Worm (Caenorhabditis elegans) whole organism, dauer: ENCODE results near the gene F02C9.2.

Source experiments
- unc-62 ChIP-seq: sonication (generic microtip); optimal IDR thresholded peaks from 2 replicates; lab custom pipeline; 2017; ENCODE audit warnings: missing biosample characterization, missing genetic modification reagents, missing genetic modification characterization

F02C9.2 gene

DNA sequence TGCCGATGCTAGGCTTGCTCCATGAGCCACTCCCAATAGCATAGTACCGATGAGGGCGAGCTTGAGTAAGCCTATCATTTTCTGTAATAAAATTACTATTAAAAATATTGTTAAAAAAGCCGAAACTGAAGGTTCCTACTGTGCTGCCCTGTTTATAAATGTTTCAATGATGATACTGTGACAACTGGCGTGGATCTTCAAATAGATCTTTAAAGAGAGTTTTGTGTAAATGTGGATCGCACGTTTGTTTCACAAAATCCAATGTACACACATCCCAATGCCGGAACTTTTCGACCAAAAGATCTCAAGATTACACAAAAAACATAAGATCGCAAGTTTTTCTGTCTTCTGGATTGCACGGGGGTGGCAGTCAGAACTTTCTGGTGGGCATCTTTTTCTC, 31.9 kb downstream of the F02C9.2 start, which contains the start of gene C36C5.14:
Gene C36C5.14, minus strand, starts transcription at position 101 of the 400 bp plus-strand sequence.
- TF ChIP-seq unc-62 = no peak

DNA sequence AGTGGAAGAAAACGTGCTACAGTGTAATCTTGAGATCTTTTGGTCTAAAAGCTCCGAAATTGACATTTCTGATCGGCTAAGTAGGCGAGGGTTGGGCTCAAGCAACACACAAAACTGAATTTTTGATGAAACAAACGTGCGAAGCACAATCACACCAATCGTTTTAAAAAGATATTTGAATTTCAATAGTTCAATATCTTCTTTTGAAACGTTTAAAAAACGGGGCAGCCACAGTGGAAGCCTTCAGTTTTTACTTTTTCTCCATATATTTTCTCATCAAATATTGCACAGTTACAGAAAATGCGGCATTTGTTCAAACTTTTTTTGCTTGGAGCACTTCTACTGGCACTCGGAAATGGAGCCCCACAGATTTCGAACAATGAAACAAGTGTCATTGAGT, 32.8 kb downstream of the F02C9.2 start, which contains the start of gene C36C5.4:
Gene C36C5.4, plus strand, starts transcription at position 301 of the 400 bp plus-strand sequence.
- TF ChIP-seq unc-62 = no peak

ce11 chrV:3168650-3169049, 35.1 kb downstream of the F02C9.2 start, which contains the start of gene C36C5.15:
Gene C36C5.15 (minus strand): TSS chrV:3168750.
- TF ChIP-seq unc-62 = no peak

DNA sequence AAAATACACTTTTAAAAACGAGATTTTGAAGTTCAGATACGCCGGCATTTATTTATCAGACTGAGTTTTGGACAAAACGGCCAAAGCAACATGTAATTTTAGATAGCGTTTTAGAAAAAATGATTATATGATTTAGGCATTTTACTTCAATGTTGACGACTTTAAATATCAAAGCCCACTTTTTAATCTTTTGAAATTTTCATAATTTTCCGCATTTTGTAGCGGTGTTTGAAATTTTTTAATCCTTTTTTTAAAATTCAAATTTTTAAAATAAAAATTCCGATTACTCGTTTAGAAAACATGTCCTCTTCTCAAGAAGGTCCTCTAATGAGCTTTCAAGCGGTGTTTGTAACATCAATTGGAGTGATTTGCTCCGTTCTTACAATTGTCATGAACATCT, 36.3 kb downstream of the F02C9.2 start, which contains the start of gene srbc-6:
Gene srbc-6, plus strand, starts transcription at position 301 of the 400 bp plus-strand sequence.
- TF ChIP-seq unc-62 = no peak

DNA sequence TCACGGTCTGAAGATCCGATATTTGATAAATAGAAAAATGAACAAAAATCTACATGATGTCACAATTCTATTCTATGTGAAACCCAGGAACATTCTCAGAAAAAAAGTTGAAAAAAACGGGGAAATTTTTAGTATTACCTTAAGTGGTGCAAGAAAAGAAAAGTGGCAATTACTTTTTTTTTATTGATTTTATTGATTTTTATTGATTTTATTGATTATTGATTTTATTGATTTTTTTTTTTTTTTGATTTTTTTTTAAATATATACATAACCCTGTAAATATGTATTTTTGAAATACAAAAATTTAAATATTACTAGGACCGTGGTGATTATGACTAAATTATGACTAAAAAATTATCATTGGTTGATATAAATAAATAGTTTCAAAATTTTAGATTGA, 38.1 kb downstream of the F02C9.2 start:
- no peak for TF ChIP-seq unc-62

DNA sequence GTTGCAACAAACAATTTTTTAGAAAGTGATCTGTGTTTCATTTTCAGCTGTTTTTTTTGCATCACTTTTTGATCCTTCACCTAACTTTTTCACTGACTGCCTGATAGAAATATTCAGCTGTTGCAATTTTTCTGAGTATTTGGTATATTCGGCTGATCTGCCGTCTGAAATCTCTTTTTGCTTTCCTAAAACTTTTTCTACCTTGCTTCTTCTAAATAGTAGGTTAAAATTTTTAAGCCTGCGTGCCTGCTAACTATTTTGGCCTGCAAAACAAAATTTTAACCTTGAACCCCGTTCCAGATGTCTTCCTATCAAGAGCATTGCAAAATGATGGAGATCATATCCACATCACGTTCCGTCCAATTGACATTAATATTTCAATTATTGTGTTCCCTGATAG, 42.7 kb downstream of the F02C9.2 start, which contains the start of gene srab-8:
Gene srab-8, plus strand, starts transcription at position 301 of the 400 bp plus-strand sequence.
- TF ChIP-seq unc-62 = no peak

ce11 chrV:3185855-3186254, 52.4 kb downstream of the F02C9.2 start:
- TF ChIP-seq unc-62 = no peak
